Worm (Caenorhabditis elegans) whole organism, midembryonic: ENCODE measurements around the gene C09F9.1.

Experiments
- T22C8.4 ChIP-seq: fragments of 200-800 bp; sonication (Bioruptor generic); IDR thresholded peaks from 2 replicates; pipeline ENCODE4 v1.3.6; 2022; ENCODE audit warnings: missing genetic modification characterization, missing compliant biosample characterization
- flt-1 ChIP-seq: fragments of 200-800 bp; sonication (Bioruptor generic); IDR thresholded peaks from 2 replicates; pipeline ENCODE4 v1.3.6; 2022; ENCODE audit warnings: missing genetic modification characterization, missing compliant biosample characterization
- med-1 ChIP-seq: sonication (generic microtip); optimal IDR thresholded peaks from 2 replicates; lab custom pipeline; 2017; ENCODE audit warnings: missing genetic modification characterization, mild to moderate bottlenecking, missing compliant biosample characterization, antibody characterized with exemption, missing genetic modification reagents; ENCODE audit not compliant: insufficient read depth
- ztf-23 ChIP-seq: fragments of 200-800 bp; sonication (Bioruptor generic); IDR thresholded peaks from 2 replicates; pipeline ENCODE4 v1.3.6; 2022; ENCODE audit warnings: missing genetic modification reagents, missing genetic modification characterization, missing compliant biosample characterization
- ztf-29 ChIP-seq: fragments of 200-800 bp; sonication (Bioruptor generic); IDR thresholded peaks from 2 replicates; pipeline ENCODE4 v1.3.6; 2022; ENCODE audit warnings: missing genetic modification reagents, missing genetic modification characterization, missing compliant biosample characterization

DNA sequence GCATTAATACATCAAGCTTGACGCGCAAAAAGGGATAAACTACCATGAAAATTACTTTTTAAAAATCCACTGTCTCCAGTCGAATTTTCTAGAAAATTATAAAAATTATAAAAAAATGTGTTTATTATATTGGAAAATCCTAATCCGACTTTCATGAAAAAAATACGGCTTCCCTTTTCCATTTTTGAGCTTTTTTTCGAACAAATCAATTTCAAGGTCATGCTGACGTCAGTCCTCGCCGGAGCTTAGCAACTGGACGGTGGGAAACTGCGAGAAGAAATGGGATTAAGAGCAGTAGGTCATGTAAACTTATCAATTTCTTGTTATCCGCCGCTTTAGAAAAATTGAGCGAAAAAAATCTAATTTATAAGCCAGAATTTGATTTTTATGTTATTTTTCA lies 47.0 kb downstream of the C09F9.1 start:
- no peak for TF ChIP-seq med-1 (GFP tag; lab: Kevin White, UChicago)
- TF ChIP-seq ztf-23: no peak
- TF ChIP-seq ztf-29 (GFP tag; lab: Robert Waterston, UW): no peak
- no peak for TF ChIP-seq T22C8.4 (GFP tag; lab: Robert Waterston, UW)
- TF ChIP-seq flt-1: no peak
